Worm (Caenorhabditis elegans) whole organism, L4 larva: ENCODE results near the gene mip-2.
A peak's percentile ranks its signal among the peaks of the same experiment; 100 is the strongest.

Source experiments
- D1046.2 ChIP-seq: fragments of 200-800 bp; sonication (Bioruptor generic); IDR thresholded peaks from 2 replicates; pipeline ENCODE4 v1.3.6; 2022; ENCODE audit warnings: missing genetic modification characterization, missing compliant biosample characterization
- F26F4.8 ChIP-seq: fragments of 200-800 bp; sonication (Bioruptor generic); conservative IDR thresholded peaks from 2 replicates; pipeline ENCODE4 v1.3.6; 2022; ENCODE audit warnings: missing genetic modification characterization, missing compliant biosample characterization
- F44E2.7 ChIP-seq: fragments of 200-800 bp; sonication (Bioruptor generic); IDR thresholded peaks from 2 replicates; pipeline ENCODE4 v2.1.2; 2022; ENCODE audit warnings: missing genetic modification characterization, missing compliant biosample characterization
- R02D3.7 ChIP-seq: fragments of 150-350 bp; sonication (generic microtip); optimal IDR thresholded peaks from 3 replicates; lab custom pipeline; 2014; ENCODE audit warnings: missing biosample characterization, missing genetic modification characterization
- T26A8.4 ChIP-seq: fragments of 200-800 bp; sonication (Bioruptor generic); IDR thresholded peaks from 2 replicates; pipeline ENCODE4 v1.3.6; 2022; ENCODE audit warnings: missing genetic modification characterization, missing compliant biosample characterization
- Y105C5A.15 ChIP-seq: fragments of 200-800 bp; sonication (Bioruptor generic); IDR thresholded peaks from 2 replicates; pipeline ENCODE4 v1.3.6; 2022; ENCODE audit warnings: missing genetic modification characterization, missing compliant biosample characterization
- Y48G9A.11 ChIP-seq: fragments of 200-800 bp; sonication (Bioruptor generic); IDR thresholded peaks from 2 replicates; pipeline ENCODE4 v1.3.6; 2022; ENCODE audit warnings: missing genetic modification reagents, missing genetic modification characterization, missing compliant biosample characterization
- Y75B8A.6 ChIP-seq: fragments of 200-800 bp; sonication (Bioruptor generic); IDR thresholded peaks from 2 replicates; pipeline ENCODE4 v1.3.6; 2022; ENCODE audit warnings: missing genetic modification reagents, missing genetic modification characterization, missing compliant biosample characterization
- attf-4 ChIP-seq: sonication (generic microtip); optimal IDR thresholded peaks from 3 replicates; lab custom pipeline; 2017; ENCODE audit warnings: missing biosample characterization, missing genetic modification characterization
- ceh-32 ChIP-seq: sonication (generic microtip); optimal IDR thresholded peaks from 2 replicates; lab custom pipeline; 2016; ENCODE audit warnings: mild to moderate bottlenecking, missing genetic modification characterization, missing compliant biosample characterization; ENCODE audit not compliant: poor library complexity
- ceh-62 ChIP-seq: sonication (generic microtip); optimal IDR thresholded peaks from 2 replicates; lab custom pipeline; 2017; ENCODE audit warnings: missing biosample characterization, missing genetic modification characterization
- ctbp-1 ChIP-seq: fragments of 200-800 bp; sonication (Bioruptor generic); IDR thresholded peaks from 2 replicates; pipeline ENCODE4 v1.3.6; 2022; ENCODE audit warnings: missing genetic modification reagents, missing genetic modification characterization, missing compliant biosample characterization
- daf-12 ChIP-seq: fragments of 150-350 bp; optimal IDR thresholded peaks from 2 replicates; lab custom pipeline; 2014; ENCODE audit warnings: missing biosample characterization, missing genetic modification reagents, missing genetic modification characterization
- daf-19 ChIP-seq: fragments of 200-800 bp; sonication (Bioruptor generic); conservative IDR thresholded peaks from 2 replicates; pipeline ENCODE4 v1.3.6; 2022; ENCODE audit warnings: missing genetic modification characterization, missing compliant biosample characterization
- daf-8 ChIP-seq: fragments of 200-800 bp; sonication (Bioruptor generic); IDR thresholded peaks from 2 replicates; pipeline ENCODE4 v1.3.6; 2022; ENCODE audit warnings: missing genetic modification characterization, missing compliant biosample characterization
- dmd-8 ChIP-seq: fragments of 200-800 bp; sonication (Bioruptor generic); IDR thresholded peaks from 2 replicates; pipeline ENCODE4 v1.3.6; 2022; ENCODE audit warnings: missing genetic modification characterization, missing compliant biosample characterization
- dmd-9 ChIP-seq: fragments of 200-800 bp; sonication (Bioruptor generic); IDR thresholded peaks from 2 replicates; pipeline ENCODE4 v1.3.6; 2022; ENCODE audit warnings: missing genetic modification reagents, missing genetic modification characterization, missing compliant biosample characterization
- dpl-1 ChIP-seq: fragments of 150-350 bp; optimal IDR thresholded peaks from 2 replicates; lab custom pipeline; 2014; ENCODE audit warnings: missing biosample characterization, missing genetic modification reagents, missing genetic modification characterization
- egl-43 ChIP-seq: fragments of 200-800 bp; sonication (Bioruptor generic); IDR thresholded peaks from 2 replicates; pipeline ENCODE4 v1.3.6; 2022; ENCODE audit warnings: missing genetic modification reagents, missing genetic modification characterization, missing compliant biosample characterization
- fkh-10 ChIP-seq: fragments of 150-350 bp; optimal IDR thresholded peaks from 2 replicates; lab custom pipeline; 2014; ENCODE audit warnings: missing biosample characterization, missing genetic modification reagents, missing genetic modification characterization
- lin-1 ChIP-seq: fragments of 200-800 bp; sonication (Bioruptor generic); IDR thresholded peaks from 2 replicates; pipeline ENCODE4 v1.3.6; 2022; ENCODE audit warnings: missing genetic modification reagents, missing genetic modification characterization, missing compliant biosample characterization
- lin-13 ChIP-seq: fragments of 150-350 bp; optimal IDR thresholded peaks from 2 replicates; lab custom pipeline; 2014; ENCODE audit warnings: missing biosample characterization, missing genetic modification reagents, missing genetic modification characterization
- lin-29 ChIP-seq: fragments of 200-800 bp; sonication (Bioruptor generic); IDR thresholded peaks from 2 replicates; pipeline ENCODE4 v1.3.6; 2022; ENCODE audit warnings: missing genetic modification reagents, missing genetic modification characterization, missing compliant biosample characterization
- lin-38 ChIP-seq: fragments of 200-800 bp; sonication (Bioruptor generic); IDR thresholded peaks from 2 replicates; pipeline ENCODE4 v1.3.6; 2022; ENCODE audit warnings: missing genetic modification reagents, missing genetic modification characterization, missing compliant biosample characterization
- madf-5 ChIP-seq, 2 experiments: fragments of 200-800 bp; sonication (Bioruptor generic); IDR thresholded peaks; 2 replicates each; pipeline ENCODE4 v1.3.6; 2022; ENCODE audit warnings: missing compliant biosample characterization in 2 of 2, missing genetic modification characterization in 2 of 2
- madf-9 ChIP-seq: fragments of 200-800 bp; sonication (Bioruptor generic); conservative IDR thresholded peaks from 2 replicates; pipeline ENCODE4 v1.3.6; 2022; ENCODE audit warnings: missing genetic modification reagents, missing genetic modification characterization, missing compliant biosample characterization
- mxl-2 ChIP-seq: fragments of 200-800 bp; sonication (Bioruptor generic); conservative IDR thresholded peaks from 2 replicates; pipeline ENCODE4 v1.3.6; 2022; ENCODE audit warnings: missing genetic modification reagents, missing genetic modification characterization, missing compliant biosample characterization
- nhr-10 ChIP-seq: fragments of 150-350 bp; optimal IDR thresholded peaks from 2 replicates; lab custom pipeline; 2014; ENCODE audit warnings: missing biosample characterization, missing genetic modification characterization
- nhr-102 ChIP-seq: sonication (generic microtip); optimal IDR thresholded peaks from 2 replicates; lab custom pipeline; 2016; ENCODE audit warnings: mild to moderate bottlenecking, missing genetic modification characterization, moderate library complexity, missing compliant biosample characterization
- nhr-11 ChIP-seq: fragments of 150-350 bp; optimal IDR thresholded peaks from 2 replicates; lab custom pipeline; 2014; ENCODE audit warnings: missing biosample characterization, missing genetic modification characterization
- nhr-41 ChIP-seq: fragments of 200-800 bp; sonication (Bioruptor generic); IDR thresholded peaks from 2 replicates; pipeline ENCODE4 v1.3.6; 2022; ENCODE audit warnings: missing genetic modification reagents, missing genetic modification characterization, missing compliant biosample characterization
- php-3 ChIP-seq: fragments of 200-800 bp; sonication (Bioruptor generic); IDR thresholded peaks from 2 replicates; pipeline ENCODE4 v1.3.6; 2022; ENCODE audit warnings: missing genetic modification reagents, missing genetic modification characterization, missing compliant biosample characterization
- pqm-1 ChIP-seq: sonication (generic microtip); optimal IDR thresholded peaks from 2 replicates; lab custom pipeline; 2017; ENCODE audit warnings: missing biosample characterization, missing genetic modification characterization
- rbr-2 ChIP-seq: sonication (generic microtip); optimal IDR thresholded peaks from 2 replicates; lab custom pipeline; 2016; ENCODE audit warnings: missing genotype, missing genetic modification characterization, missing compliant biosample characterization
- saeg-2 ChIP-seq: fragments of 200-800 bp; sonication (Bioruptor generic); IDR thresholded peaks from 2 replicates; pipeline ENCODE4 v1.3.6; 2022; ENCODE audit warnings: missing genetic modification reagents, missing genetic modification characterization, missing compliant biosample characterization
- sdz-12 ChIP-seq: fragments of 200-800 bp; sonication (Bioruptor generic); optimal IDR thresholded peaks from 2 replicates; lab custom pipeline; 2018; ENCODE audit warnings: mild to moderate bottlenecking, missing genetic modification characterization, missing compliant biosample characterization
- set-16 ChIP-seq: fragments of 200-800 bp; sonication (Bioruptor generic); IDR thresholded peaks from 2 replicates; pipeline ENCODE4 v1.3.6; 2022; ENCODE audit warnings: missing genetic modification reagents, missing genetic modification characterization, missing compliant biosample characterization
- snpc-1.2 ChIP-seq: fragments of 200-800 bp; sonication (Bioruptor generic); IDR thresholded peaks from 2 replicates; pipeline ENCODE4 v1.3.6; 2022; ENCODE audit warnings: missing genetic modification reagents, missing genetic modification characterization, missing compliant biosample characterization
- spr-1 ChIP-seq: sonication (generic microtip); optimal IDR thresholded peaks from 2 replicates; lab custom pipeline; 2016; ENCODE audit warnings: mild to moderate bottlenecking, missing genetic modification characterization, missing compliant biosample characterization
- tra-1 ChIP-seq: fragments of 200-800 bp; sonication (Bioruptor generic); IDR thresholded peaks from 2 replicates; pipeline ENCODE4 v1.3.6; 2022; ENCODE audit warnings: missing genetic modification reagents, missing genetic modification characterization, missing compliant biosample characterization
- unc-62 ChIP-seq, 3 experiments: fragments of 150-350 bp in 1 of 3; sonication (generic microtip); optimal IDR thresholded peaks in 2 of 3; peaks in 1 of 3; 1 replicate in 1 of 3; 2 replicates in 2 of 3; lab custom pipeline; 2014 to 2017; ENCODE audit warnings: missing biosample characterization in 3 of 3, missing genetic modification characterization in 3 of 3, missing genetic modification reagents in 3 of 3, missing genotype in 1 of 3
- vab-7 ChIP-seq: fragments of 200-800 bp; sonication (Bioruptor generic); IDR thresholded peaks from 2 replicates; pipeline ENCODE4 v1.3.6; 2022; ENCODE audit warnings: missing genetic modification reagents, missing genetic modification characterization, missing compliant biosample characterization
- zag-1 ChIP-seq: fragments of 150-350 bp; optimal IDR thresholded peaks from 2 replicates; lab custom pipeline; 2014; ENCODE audit warnings: missing biosample characterization, missing genetic modification characterization
- zfp-3 ChIP-seq: fragments of 200-800 bp; sonication (Bioruptor generic); conservative IDR thresholded peaks from 2 replicates; pipeline ENCODE4 v1.3.6; 2022; ENCODE audit warnings: missing genetic modification reagents, missing genetic modification characterization, missing compliant biosample characterization
- zip-11 ChIP-seq: fragments of 200-800 bp; sonication (Bioruptor generic); IDR thresholded peaks from 2 replicates; pipeline ENCODE4 v1.3.6; 2022; ENCODE audit warnings: missing genetic modification characterization, missing compliant biosample characterization
- zip-2 ChIP-seq: fragments of 150-350 bp; optimal IDR thresholded peaks from 2 replicates; lab custom pipeline; 2014; ENCODE audit warnings: missing biosample characterization, missing genetic modification characterization

mip-2 gene

ce11 chrV:13647185-13647584 is 24.6 kb downstream of the mip-2 start:
- no peak for TF ChIP-seq lin-1
- no peak for TF ChIP-seq saeg-2 (GFP tag; lab: Robert Waterston, UW)
- TF ChIP-seq set-16 (GFP tag; lab: Robert Waterston, UW), result peak; percentile 85
- TF ChIP-seq, all 104 proteins: peak for 1

- TF ChIP-seq php-3 (GFP tag; lab: Robert Waterston, UW) (peak; percentile 30; the same call in 1 of the 2 replicates), nhr-102 (tag; lab: Kevin White, UChicago) (no peak), zip-11 (GFP tag; lab: Robert Waterston, UW) (no peak; the same call in 1 of the 2 replicates), nhr-11 (tag; lab: Kevin White, UChicago) (no peak), madf-5 (GFP tag; IDR thresholded peaks at IDR 0.05; lab: Robert Waterston, UW) (peak in 1 of 2 experiments; percentile 81; a peak in 2 of 4 replicates), fkh-10 (GFP tag; lab: Kevin White, UChicago) (no peak), pqm-1 (tag; lab: Kevin White, UChicago) (no peak), sdz-12 (peak; percentile 11), daf-8 (GFP tag; lab: Robert Waterston, UW) (no peak), ceh-62 (tag; lab: Kevin White, UChicago) (no peak), set-16 (GFP tag; lab: Robert Waterston, UW) (peak; percentile 100), mxl-2 (GFP tag; lab: Robert Waterston, UW) (0 out of 2 replicates have a peak, but pooled peaks have one; percentile 33), lin-38 (GFP tag; lab: Robert Waterston, UW) (peak; percentile 26; the same call in 1 of the 2 replicates), zip-2 (tag; lab: Kevin White, UChicago) (no peak), Y75B8A.6 (GFP tag; lab: Robert Waterston, UW) (peak; percentile 46; the same call in 1 of the 2 replicates), attf-4 (tag; lab: Kevin White, UChicago) (no peak), ceh-32 (tag; lab: Kevin White, UChicago) (no peak), zag-1 (no peak), lin-13 (GFP tag; lab: Kevin White, UChicago) (no peak), ctbp-1 (0 out of 2 replicates have a peak, but pooled peaks have one; percentile 58), spr-1 (no peak), dpl-1 (GFP tag; lab: Kevin White, UChicago) (no peak), vab-7 (GFP tag; lab: Robert Waterston, UW) (peak; percentile 47; the same call in 1 of the 2 replicates), daf-19 (GFP tag; lab: Robert Waterston, UW) (no peak), unc-62 (GFP tag; optimal IDR thresholded peaks at IDR 0.05 in 1 of 2; lab: Kevin White, UChicago) (no peak), unc-62 (tag; optimal IDR thresholded peaks at IDR 0.05; lab: Kevin White, UChicago) (no peak), tra-1 (GFP tag; lab: Robert Waterston, UW) (peak; percentile 68), Y48G9A.11 (GFP tag; lab: Robert Waterston, UW) (peak; percentile 73; the same call in 1 of the 2 replicates), snpc-1.2 (GFP tag; lab: Robert Waterston, UW) (peak; percentile 38; the same call in 1 of the 2 replicates), rbr-2 (tag; lab: Kevin White, UChicago) (no peak), F26F4.8 (GFP tag; lab: Robert Waterston, UW) (no peak; the same call in 1 of the 2 replicates), Y105C5A.15 (no peak), D1046.2 (GFP tag; lab: Robert Waterston, UW) (peak; percentile 74; the same call in 1 of the 2 replicates), nhr-41 (GFP tag; lab: Robert Waterston, UW) (0 out of 2 replicates have a peak, but pooled peaks have one; percentile 46), dmd-8 (GFP tag; lab: Robert Waterston, UW) (peak; percentile 69; the same call in 1 of the 2 replicates), dmd-9 (GFP tag; lab: Robert Waterston, UW) (peak; percentile 73; the same call in 1 of the 2 replicates), lin-1 (0 out of 2 replicates have a peak, but pooled peaks have one; percentile 8), madf-9 (GFP tag; lab: Robert Waterston, UW) (0 out of 2 replicates have a peak, but pooled peaks have one; percentile 24), zfp-3 (GFP tag; lab: Robert Waterston, UW) (no peak), daf-12 (tag; lab: Kevin White, UChicago) (no peak), F44E2.7 (GFP tag; lab: Robert Waterston, UW) (peak; percentile 90), T26A8.4 (GFP tag; lab: Robert Waterston, UW) (no peak), nhr-10 (tag; lab: Kevin White, UChicago) (no peak), R02D3.7 (tag; lab: Kevin White, UChicago) (no peak), lin-29 (GFP tag; lab: Robert Waterston, UW) (no peak), egl-43 (GFP tag; lab: Robert Waterston, UW) (peak; percentile 87)
Observed at ce11 chrV:13645848-13646578, 25.7 kb downstream of the mip-2 start.
